Worm (Caenorhabditis elegans): ENCODE measurements around the gene F53E10.1.

- TF ChIP-seq snpc-4 (GFP tag; optimal IDR thresholded peaks at IDR 0.05) = no peak
- TF ChIP-seq snpc-4 (tag; optimal IDR thresholded peaks at IDR 0.05) = no peak
- no peak for TF ChIP-seq rcor-1 (GFP tag; IDR thresholded peaks at IDR 0.05)
- TF ChIP-seq gei-17 (GFP tag; optimal IDR thresholded peaks at IDR 0.05) = no peak
- TF ChIP-seq ZK185.1 (tag; optimal IDR thresholded peaks at IDR 0.05; ENCODE audit: poor library complexity, severe bottlenecking) = no peak
- no peak for TF ChIP-seq unc-62 (GFP tag; optimal IDR thresholded peaks at IDR 0.05)
- no peak for TF ChIP-seq Y67H2A.10 (GFP tag; conservative IDR thresholded peaks at IDR 0.05)
- TF ChIP-seq ceh-100 (GFP tag; IDR thresholded peaks at IDR 0.05) = no peak
- TF ChIP-seq B0035.1 (tag; optimal IDR thresholded peaks at IDR 0.05) = no peak
- no peak for TF ChIP-seq xnd-1 (tag; optimal IDR thresholded peaks at IDR 0.05)
- TF ChIP-seq let-607 (tag; optimal IDR thresholded peaks at IDR 0.05) = no peak
Observed at ce11 chrV:2573881-2574280, 41.2 kb upstream of the F53E10.1 start, which contains the start of gene nhr-290.
